Fruit fly (Drosophila melanogaster): ENCODE measurements around the gene CG18788.

DNA sequence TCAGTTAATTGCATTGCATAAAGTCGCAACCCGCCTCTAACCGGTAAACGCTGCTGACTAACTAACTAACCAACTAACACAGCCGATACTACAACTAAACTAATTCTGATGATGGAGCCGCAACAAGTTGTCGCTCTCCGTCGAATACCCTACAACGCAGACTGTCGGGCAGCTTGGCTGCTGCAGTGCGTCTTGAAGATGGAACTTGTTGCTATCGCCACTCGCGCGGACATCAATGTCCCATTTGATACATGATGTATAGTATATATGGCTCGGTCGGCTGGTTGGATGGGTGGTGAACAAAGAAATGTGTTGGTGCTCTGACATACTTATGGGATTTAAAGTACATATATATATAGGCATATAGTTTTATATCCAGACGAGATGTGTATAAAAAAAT is 8.5 kb upstream of the CG18788 start:
- TF ChIP-seq psq (optimal IDR thresholded peaks at IDR 0.05): no peak
- TF ChIP-seq pan (optimal IDR thresholded peaks at IDR 0.05): no peak
- no peak for TF ChIP-seq Dll (optimal IDR thresholded peaks at IDR 0.05)
- no peak for TF ChIP-seq usp (GFP tag; optimal IDR thresholded peaks at IDR 0.05)
- no peak for TF ChIP-seq CG8478 (optimal IDR thresholded peaks at IDR 0.05)
